Fruit fly (Drosophila melanogaster) ovary, adult (tissue): ENCODE results near the gene dachs.

Experiments
- CG17801 ChIP-seq: fragments of 200-800 bp; optimal IDR thresholded peaks from 2 replicates; lab custom pipeline; 2019; ENCODE audit warnings: missing biosample characterization, mild to moderate bottlenecking, missing genetic modification characterization, moderate library complexity; ENCODE audit not compliant: partially characterized antibody

The dachs gene

dm6 chr2L:8466643-8467042, at the start of gene dachs:
Gene dachs (plus strand): TSS chr2L:8466817.
- TF ChIP-seq CG17801 (GFP tag; lab: Kevin White, UChicago), result no peak

- no peak for TF ChIP-seq CG17801 (GFP tag; lab: Kevin White, UChicago)
These were observed 49.1 kb upstream of the dachs start for dm6 chr2L:8417562-8417961.

dm6 chr2L:8418113-8418885, 48.3 kb upstream of the dachs start:
- no peak for TF ChIP-seq CG17801 (GFP tag; lab: Kevin White, UChicago)

DNA sequence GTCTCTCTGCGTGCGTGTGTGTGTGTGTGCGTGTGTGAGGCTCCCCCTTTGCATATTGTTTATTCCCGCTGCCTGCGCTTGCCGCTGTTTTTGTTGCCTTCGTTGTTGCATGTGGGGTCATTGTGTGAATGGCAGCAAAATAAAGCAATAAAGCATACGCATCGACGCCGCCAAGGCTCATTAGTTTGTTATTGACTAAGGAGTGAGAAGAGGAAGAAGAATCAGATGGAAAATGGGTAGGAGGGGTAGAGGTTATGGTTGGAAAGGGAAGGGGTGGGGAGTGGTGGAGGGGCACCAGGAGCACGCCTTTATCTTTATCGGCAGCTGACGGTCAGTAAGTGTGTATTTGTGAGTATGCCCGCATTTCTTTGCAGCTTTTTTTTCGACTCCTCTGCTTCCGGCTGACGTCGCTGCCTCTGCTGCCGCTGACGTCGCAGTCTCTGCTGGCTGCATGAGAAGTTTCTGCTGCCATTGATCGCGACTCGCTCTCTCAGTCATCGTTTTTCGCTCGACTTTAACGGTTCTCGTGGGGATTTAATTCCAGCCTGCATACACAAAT, 47.2 kb upstream of the dachs start:
- no peak for TF ChIP-seq CG17801 (GFP tag; lab: Kevin White, UChicago)

DNA sequence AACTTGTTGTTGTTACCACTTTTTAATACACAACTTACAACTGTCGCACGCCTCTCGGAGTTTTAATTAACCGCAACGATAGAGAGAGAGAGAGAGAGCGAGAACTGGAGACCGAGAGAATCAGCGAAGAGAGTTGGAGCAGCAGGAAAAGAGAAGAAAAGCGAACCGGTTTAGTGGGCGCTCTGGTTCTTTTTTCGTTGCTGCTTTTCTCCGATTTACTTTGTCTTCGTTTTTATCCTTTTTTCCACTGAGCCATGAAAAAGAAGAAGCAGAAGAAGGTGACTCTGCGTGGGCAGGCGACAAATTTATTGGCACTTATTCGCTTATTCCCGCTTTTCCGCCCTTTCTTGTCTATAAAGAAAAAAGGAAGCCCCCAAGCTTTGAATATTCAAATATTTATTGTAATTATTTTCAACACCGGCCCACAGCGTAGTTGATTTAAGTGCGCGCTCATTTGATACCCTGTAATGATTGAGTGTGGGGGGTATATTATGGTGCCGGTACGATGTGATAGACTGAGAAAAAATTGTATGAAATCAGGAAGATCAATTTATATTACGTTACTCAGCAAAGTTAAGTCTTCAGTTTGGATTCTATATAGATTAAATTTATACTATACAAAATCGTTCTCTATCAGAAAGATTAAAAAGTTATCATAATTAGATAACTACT, 46.2 kb upstream of the dachs start:
- TF ChIP-seq CG17801 (GFP tag; lab: Kevin White, UChicago), result no peak

DNA sequence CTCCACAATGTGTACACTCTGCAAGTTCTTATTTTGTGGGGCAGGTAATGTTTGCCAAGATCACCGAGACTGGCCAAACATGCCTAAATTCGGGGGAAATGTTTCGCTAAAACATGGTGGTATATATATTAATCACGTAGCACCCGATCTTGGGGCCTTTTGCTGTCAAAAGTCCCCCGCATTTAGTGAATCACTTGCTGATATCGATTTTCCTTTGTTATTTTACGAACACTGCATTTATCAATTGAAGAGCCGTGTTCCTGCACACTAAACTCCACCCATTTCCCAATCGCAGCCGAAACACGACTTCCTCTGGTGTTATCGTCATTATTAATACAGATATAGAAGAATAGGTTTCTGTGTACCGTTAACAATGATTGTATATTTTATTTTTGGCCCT, 44.9 kb upstream of the dachs start:
- TF ChIP-seq CG17801 (GFP tag; lab: Kevin White, UChicago), result no peak

- TF ChIP-seq CG17801 (GFP tag; lab: Kevin White, UChicago), result no peak
These were observed 43.6 kb upstream of the dachs start for dm6 chr2L:8423047-8423446.

DNA sequence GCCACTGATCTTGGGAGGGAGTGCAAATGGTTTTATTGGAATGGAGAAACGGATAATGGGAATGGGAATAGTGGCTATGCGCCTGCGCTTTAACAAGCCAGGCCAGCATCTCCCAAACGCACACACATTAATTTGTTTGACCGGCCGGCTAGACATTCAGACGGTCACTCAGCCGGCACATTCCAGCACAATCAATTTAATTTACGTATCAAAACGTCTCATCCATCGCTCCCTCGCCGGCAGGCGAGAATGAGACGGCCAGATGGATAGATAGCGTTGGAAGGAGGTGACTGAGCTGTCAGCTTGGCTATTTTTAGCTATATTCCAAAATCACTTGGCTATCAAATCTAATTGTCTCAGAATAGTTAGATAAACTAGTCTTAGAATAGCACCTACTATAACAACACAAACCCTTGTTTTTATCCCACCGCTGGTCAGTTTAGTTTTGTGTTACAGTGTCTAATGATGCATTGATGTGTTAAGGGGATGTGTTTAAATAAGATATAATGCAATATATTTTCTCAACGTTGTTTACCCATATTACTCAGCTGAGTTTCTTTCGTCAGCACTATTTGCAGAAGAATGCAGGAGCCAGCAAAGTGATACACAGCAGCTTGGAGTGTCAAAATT, 43.0 kb upstream of the dachs start:
- no peak for TF ChIP-seq CG17801 (GFP tag; lab: Kevin White, UChicago)

dm6 chr2L:8424090-8424470, 42.5 kb upstream of the dachs start:
- no peak for TF ChIP-seq CG17801 (GFP tag; lab: Kevin White, UChicago)

DNA sequence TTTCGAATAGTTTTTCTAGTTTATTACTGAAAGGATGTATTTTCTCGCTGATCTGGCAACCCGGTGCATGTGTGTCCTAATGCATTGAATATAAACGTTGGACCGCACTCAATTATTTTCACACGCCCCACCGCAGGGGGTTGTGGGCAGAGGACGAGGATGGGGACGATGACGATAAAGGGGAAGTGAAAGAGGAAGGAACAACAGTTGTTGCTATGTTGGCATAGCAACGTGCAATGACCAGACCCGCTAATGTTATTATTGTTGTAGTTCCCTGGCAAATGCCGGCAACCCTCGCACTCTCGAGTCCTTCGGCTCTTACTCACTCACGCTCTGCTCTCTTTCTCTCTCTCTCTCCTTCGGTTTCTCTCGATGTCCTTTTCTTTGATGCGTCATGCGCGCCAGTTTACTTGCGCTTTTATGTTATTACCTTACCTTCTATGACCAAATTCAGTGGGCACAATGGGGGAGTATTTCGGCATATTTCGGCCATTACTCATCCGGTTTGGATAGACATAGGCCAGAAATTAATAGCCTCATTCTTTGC, 41.9 kb upstream of the dachs start:
- TF ChIP-seq CG17801 (GFP tag; lab: Kevin White, UChicago), result no peak

- no peak for TF ChIP-seq CG17801 (GFP tag; lab: Kevin White, UChicago)
These were observed 41.4 kb upstream of the dachs start for dm6 chr2L:8425212-8425611.

dm6 chr2L:8425962-8426759, 40.5 kb upstream of the dachs start:
- no peak for TF ChIP-seq CG17801 (GFP tag; lab: Kevin White, UChicago)

DNA sequence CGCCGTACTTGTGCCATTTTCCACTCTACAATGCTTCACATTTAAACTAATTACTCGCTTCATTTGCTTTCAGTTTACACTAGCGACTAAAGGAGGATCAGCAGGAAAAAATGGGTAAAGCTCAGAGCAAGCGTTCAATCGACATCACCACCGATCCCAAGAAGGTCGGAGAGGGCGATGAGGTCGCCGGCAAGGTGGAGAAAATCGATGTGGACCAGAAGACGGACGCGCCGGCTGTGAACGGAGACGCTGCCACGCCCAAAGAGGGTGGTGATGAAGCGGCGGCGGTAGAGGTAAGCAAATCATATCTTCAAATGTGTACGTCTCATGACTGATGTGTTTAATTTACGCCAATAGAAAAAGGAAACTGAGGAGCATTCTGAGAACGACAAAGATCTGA, 39.8 kb upstream of the dachs start:
- TF ChIP-seq CG17801 (GFP tag; lab: Kevin White, UChicago), result no peak

- no peak for TF ChIP-seq CG17801 (GFP tag; lab: Kevin White, UChicago)
These were observed 34.5 kb upstream of the dachs start for dm6 chr2L:8432130-8432529.
